Fruit fly (Drosophila melanogaster) whole organism, adult: ENCODE results near the gene PGRP-SA.

Experiments used
- CG11617 ChIP-seq: fragments of 200-800 bp; sonication (Bioruptor generic); optimal IDR thresholded peaks from 2 replicates; lab custom pipeline; 2017; ENCODE audit warnings: mild to moderate bottlenecking, missing biosample characterization, missing genetic modification reagents, missing genetic modification characterization
- CG12768 ChIP-seq: fragments of 200-800 bp; sonication (Bioruptor generic); optimal IDR thresholded peaks from 2 replicates; lab custom pipeline; 2017; ENCODE audit warnings: missing biosample characterization, missing genetic modification characterization, mild to moderate bottlenecking, moderate library complexity, missing genetic modification reagents
- CG14711 ChIP-seq: fragments of 200-800 bp; sonication (Bioruptor generic); optimal IDR thresholded peaks from 2 replicates; lab custom pipeline; 2018; ENCODE audit warnings: missing biosample characterization, mild to moderate bottlenecking, missing genetic modification characterization, moderate library complexity
- CG1620 ChIP-seq: fragments of 200-800 bp; sonication (Bioruptor generic); optimal IDR thresholded peaks from 2 replicates; lab custom pipeline; 2016; ENCODE audit warnings: missing biosample characterization, missing genetic modification characterization
- CG5204 ChIP-seq: fragments of 200-800 bp; sonication (Bioruptor generic); optimal IDR thresholded peaks from 2 replicates; lab custom pipeline; 2016; ENCODE audit warnings: missing biosample characterization, missing genetic modification characterization
- Clk ChIP-seq: fragments of 200-800 bp; sonication (Bioruptor generic); optimal IDR thresholded peaks from 2 replicates; lab custom pipeline; 2017; ENCODE audit warnings: missing biosample characterization, missing genetic modification characterization
- Crg-1 ChIP-seq: fragments of 200-800 bp; sonication (Bioruptor generic); optimal IDR thresholded peaks from 2 replicates; lab custom pipeline; 2016; ENCODE audit warnings: missing biosample characterization, missing genetic modification characterization
- cic ChIP-seq: fragments of 200-800 bp; sonication (Bioruptor generic); optimal IDR thresholded peaks from 2 replicates; lab custom pipeline; 2017; ENCODE audit warnings: missing biosample characterization, mild to moderate bottlenecking, missing genetic modification characterization, moderate library complexity
- cnc ChIP-seq, 2 experiments: fragments of >200 bp; optimal IDR thresholded peaks; 2 replicates each; lab custom pipeline; 2017
- kay ChIP-seq: fragments of 200-800 bp; sonication (Bioruptor generic); peaks from one replicate; lab custom pipeline; 2016; ENCODE audit warnings: missing biosample characterization, missing genetic modification characterization, borderline replicate concordance
- ovo ChIP-seq: fragments of 200-800 bp; sonication (Bioruptor generic); optimal IDR thresholded peaks from 2 replicates; lab custom pipeline; 2016; ENCODE audit warnings: missing biosample characterization, missing genetic modification characterization
- pad ChIP-seq: fragments of 200-800 bp; sonication (Bioruptor generic); optimal IDR thresholded peaks from 3 replicates; lab custom pipeline; 2017; ENCODE audit warnings: missing biosample characterization, missing genetic modification characterization, mild to moderate bottlenecking, moderate library complexity, missing genetic modification reagents
- toe ChIP-seq: fragments of 200-800 bp; sonication (Bioruptor generic); optimal IDR thresholded peaks from 2 replicates; lab custom pipeline; 2016; ENCODE audit warnings: missing biosample characterization, missing genetic modification characterization

DNA sequence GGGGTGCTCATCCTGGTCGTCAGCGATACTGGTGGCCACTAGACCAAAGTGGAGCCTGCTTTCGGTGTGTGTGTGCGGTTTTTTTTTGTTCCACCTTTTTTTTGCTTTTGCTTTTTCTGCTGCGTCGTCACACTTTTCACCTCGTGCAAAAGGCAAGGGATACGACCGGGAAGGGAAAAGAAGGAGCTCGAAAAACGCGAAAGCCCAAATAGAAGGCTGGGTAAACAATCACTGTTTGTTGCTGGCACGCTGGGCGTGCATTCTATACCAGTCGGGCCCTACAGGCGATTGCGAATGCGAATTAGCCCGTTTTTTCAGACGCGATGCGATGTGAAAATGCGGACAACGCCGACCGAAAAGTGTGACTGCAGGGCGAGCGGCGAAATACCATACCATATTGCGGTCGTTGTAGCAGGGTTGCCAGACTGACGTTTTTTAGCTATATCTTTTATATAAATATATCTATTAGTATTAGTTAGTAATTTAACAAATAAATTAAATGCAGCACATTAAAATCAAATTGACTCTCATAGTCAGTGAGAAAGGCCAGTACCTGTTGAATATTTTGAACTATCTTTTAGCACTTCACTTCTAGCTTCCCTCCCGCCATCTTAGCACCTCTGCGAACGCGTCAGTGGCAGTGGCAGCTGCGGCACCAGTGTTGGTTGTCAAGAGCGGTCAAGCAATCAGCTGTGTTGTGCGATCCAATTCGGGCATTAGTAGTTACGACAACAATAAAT is 8.7 kb downstream of the PGRP-SA start, which contains the start of the genes Polr2A and CG11699:
- peak; percentile 33 for TF ChIP-seq Clk
- TF ChIP-seq CG12768 (GFP tag; lab: Kevin White, UChicago), result no peak
- TF ChIP-seq CG14711 (tag; lab: Kevin White, UChicago), result peak; percentile 73
- TF ChIP-seq cic (GFP tag; lab: Kevin White, UChicago), result peak; percentile 15
- peak; percentile 66 for TF ChIP-seq CG11617 (GFP tag; lab: Kevin White, UChicago)
- no peak for TF ChIP-seq kay (GFP tag; lab: Kevin White, UChicago)
- TF ChIP-seq CG5204, result no peak
- TF ChIP-seq Crg-1 (GFP tag; lab: Kevin White, UChicago), result peak; percentile 71
- peak; percentile 48 for TF ChIP-seq ovo
- TF ChIP-seq cnc (optimal IDR thresholded peaks at IDR 0.05; lab: Kevin White, UChicago), result no peak
- TF ChIP-seq toe (GFP tag; lab: Kevin White, UChicago), result peak; percentile 7
- TF ChIP-seq pad (GFP tag; lab: Kevin White, UChicago), result peak; percentile 73
- TF ChIP-seq CG1620 (GFP tag; lab: Kevin White, UChicago), result peak; percentile 50
